Fruit fly (Drosophila melanogaster): ENCODE data around the gene obst-H.

obst-H gene

dm6 chr3L:15537916-15538581, 9.0 kb upstream of the obst-H start (continued):
- TF ChIP-seq Fer1 (GFP tag; optimal IDR thresholded peaks at IDR 0.05) (peak; percentile 55), CG7786 (GFP tag; optimal IDR thresholded peaks at IDR 0.05) (no peak), CG30403 (GFP tag; optimal IDR thresholded peaks at IDR 0.05) (peak; percentile 81), CG1233 (GFP tag; optimal IDR thresholded peaks at IDR 0.05) (peak; percentile 50), CG7963 (GFP tag; IDR thresholded peaks at IDR 0.05; ENCODE audit: partially characterized antibody) (no peak), CG10565 (GFP tag; optimal IDR thresholded peaks at IDR 0.05) (no peak), ham (GFP tag; IDR thresholded peaks at IDR 0.05) (no peak), MBD-R2 (GFP tag; IDR thresholded peaks at IDR 0.05) (no peak), kah (GFP tag; optimal IDR thresholded peaks at IDR 0.05) (peak; percentile 41), jigr1 (GFP tag; IDR thresholded peaks at IDR 0.05) (no peak), cas (GFP tag; IDR thresholded peaks at IDR 0.05) (no peak), CG4617 (GFP tag; optimal IDR thresholded peaks at IDR 0.05; ENCODE audit: borderline replicate concordance) (no peak), slp2 (GFP tag; optimal IDR thresholded peaks at IDR 0.05) (peak; percentile 32), trh (GFP tag; optimal IDR thresholded peaks at IDR 0.05) (peak; percentile 63), so (GFP tag; IDR thresholded peaks at IDR 0.05) (no peak), Dbx (GFP tag; IDR thresholded peaks at IDR 0.05) (peak; percentile 28; the same call in 2 of the 3 replicates), CG2875 (GFP tag; optimal IDR thresholded peaks at IDR 0.05) (peak; percentile 50), CG12071 (GFP tag; optimal IDR thresholded peaks at IDR 0.05) (no peak), Neu2 (GFP tag; optimal IDR thresholded peaks at IDR 0.05; ENCODE audit: borderline replicate concordance) (no peak), CG9797 (GFP tag; optimal IDR thresholded peaks at IDR 0.05) (no peak), pzg (GFP tag; optimal IDR thresholded peaks at IDR 0.05) (no peak), CG15601 (tag; optimal IDR thresholded peaks at IDR 0.05) (peak; percentile 63), luna (GFP tag; optimal IDR thresholded peaks at IDR 0.05) (no peak), ash1 (GFP tag; optimal IDR thresholded peaks at IDR 0.05) (no peak), Deaf1 (tag; optimal IDR thresholded peaks at IDR 0.05) (peak; percentile 31), HmgZ (tag; optimal IDR thresholded peaks at IDR 0.05) (no peak), pfk (GFP tag; optimal IDR thresholded peaks at IDR 0.05) (no peak), Sry-β (GFP tag; optimal IDR thresholded peaks at IDR 0.05) (no peak), Dek (tag; optimal IDR thresholded peaks at IDR 0.05) (peak; percentile 43), CG16863 (GFP tag; optimal IDR thresholded peaks at IDR 0.05) (peak; percentile 47), CG4424 (GFP tag; optimal IDR thresholded peaks at IDR 0.05) (peak; percentile 77), CG5953 (GFP tag; IDR thresholded peaks at IDR 0.05) (no peak), B-H2 (GFP tag; optimal IDR thresholded peaks at IDR 0.05) (no peak), psq (GFP tag; optimal IDR thresholded peaks at IDR 0.05) (no peak), z (GFP tag; IDR thresholded peaks at IDR 0.05) (no peak), CG10147 (GFP tag; optimal IDR thresholded peaks at IDR 0.05) (peak; percentile 28), HLH54F (GFP tag; optimal IDR thresholded peaks at IDR 0.05) (peak; percentile 10), CG10979 (tag; optimal IDR thresholded peaks at IDR 0.05) (peak; percentile 76), crc (GFP tag; optimal IDR thresholded peaks at IDR 0.05) (peak; percentile 8), chinmo (GFP tag; IDR thresholded peaks at IDR 0.05; ENCODE audit: partially characterized antibody) (0 out of 4 replicates have a peak, but pooled peaks have one; percentile 42), org-1 (GFP tag; optimal IDR thresholded peaks at IDR 0.05) (peak; percentile 66), BtbVII (GFP tag; optimal IDR thresholded peaks at IDR 0.05) (peak; percentile 7), CG12219 (GFP tag; optimal IDR thresholded peaks at IDR 0.05) (peak; percentile 0), CG17802 (tag; optimal IDR thresholded peaks at IDR 0.05) (no peak), Lpt (GFP tag; optimal IDR thresholded peaks at IDR 0.05) (no peak), Antp (GFP tag; optimal IDR thresholded peaks at IDR 0.05) (no peak), CG4282 (GFP tag; optimal IDR thresholded peaks at IDR 0.05) (no peak), Six4 (GFP tag; optimal IDR thresholded peaks at IDR 0.05) (peak; percentile 0), Hey (tag; optimal IDR thresholded peaks at IDR 0.05) (no peak), ewg (GFP tag; optimal IDR thresholded peaks at IDR 0.05) (peak; percentile 50)

Data from whole organism, embryonic.